Worm (Caenorhabditis elegans) whole organism, L2 larva: Measurements from ENCODE around the gene inx-6.

Experiments
- ZK546.5 ChIP-seq: sonication (generic microtip); optimal IDR thresholded peaks from 2 replicates; lab custom pipeline; 2017; ENCODE audit warnings: missing biosample characterization, missing genetic modification characterization
- ama-1 ChIP-seq: fragments of 150-350 bp; optimal IDR thresholded peaks from 2 replicates; lab custom pipeline; 2018; ENCODE audit warnings: inconsistent platforms
- egl-27 ChIP-seq: sonication (generic microtip); optimal IDR thresholded peaks from 3 replicates; lab custom pipeline; 2017; ENCODE audit warnings: missing biosample characterization, missing genetic modification reagents, missing genetic modification characterization
- lin-39 ChIP-seq: fragments of 150-350 bp; optimal IDR thresholded peaks from 2 replicates; lab custom pipeline; 2014; ENCODE audit warnings: missing biosample characterization, missing genetic modification reagents, missing genetic modification characterization
- mdl-1 ChIP-seq, 2 experiments: fragments of 150-350 bp in 1 of 2; sonication (generic microtip) in 1 of 2; optimal IDR thresholded peaks; 2 replicates each; lab custom pipeline; 2017; ENCODE audit warnings: missing biosample characterization in 2 of 2, missing genetic modification characterization in 2 of 2
- skn-1 ChIP-seq: sonication (generic microtip); optimal IDR thresholded peaks from 2 replicates; lab custom pipeline; 2017; ENCODE audit warnings: missing biosample characterization, missing genetic modification characterization
- sma-3 ChIP-seq: sonication (generic microtip); optimal IDR thresholded peaks from 2 replicates; lab custom pipeline; 2016; ENCODE audit warnings: missing genetic modification reagents, missing genetic modification characterization, missing compliant biosample characterization
- ztf-4 ChIP-seq: fragments of 150-350 bp; optimal IDR thresholded peaks from 2 replicates; lab custom pipeline; 2014; ENCODE audit warnings: missing biosample characterization, missing genetic modification characterization

DNA sequence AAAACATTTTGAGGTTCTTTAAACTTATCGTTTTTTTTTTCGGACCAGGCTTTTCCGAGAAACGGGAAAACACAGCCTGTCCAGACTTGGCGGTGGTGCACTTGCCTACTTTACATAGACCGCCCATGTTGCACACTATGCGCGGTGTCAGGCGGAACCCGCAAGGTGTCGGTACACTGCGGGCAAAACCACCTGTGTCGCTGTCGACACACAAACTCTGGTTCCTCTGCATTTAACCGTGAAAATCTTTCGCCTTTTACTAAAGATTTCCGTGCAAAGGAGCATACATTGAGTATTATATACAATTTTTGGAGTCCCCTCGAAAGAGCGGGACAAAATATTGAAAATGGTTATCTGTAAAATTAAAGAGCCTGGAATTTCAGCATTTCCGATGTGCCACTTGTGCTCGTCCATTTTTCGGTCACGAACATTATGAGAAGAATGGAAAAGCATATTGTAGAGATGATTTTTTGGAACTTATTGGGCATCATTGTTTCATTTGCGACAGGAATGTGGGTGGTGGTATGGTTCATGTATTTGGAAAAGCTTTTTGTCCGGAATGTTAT, 49.1 kb downstream of the inx-6 start:
- no peak for TF ChIP-seq ZK546.5
- TF ChIP-seq egl-27 (tag; lab: Kevin White, UChicago): no peak
- no peak for TF ChIP-seq mdl-1 (tag; optimal IDR thresholded peaks at IDR 0.05; lab: Kevin White, UChicago)
- TF ChIP-seq skn-1 (tag; lab: Kevin White, UChicago): no peak
- no peak for TF ChIP-seq lin-39 (tag; lab: Kevin White, UChicago)
- no peak for TF ChIP-seq sma-3 (GFP tag; lab: Kevin White, UChicago)
- no peak for TF ChIP-seq ama-1 (lab: Kevin White, UChicago)
- TF ChIP-seq ztf-4 (tag; lab: Kevin White, UChicago): no peak
